Worm (Caenorhabditis elegans) whole organism, young adult: ENCODE measurements around the gene srv-29.

ENCODE experiments used
- B0019.2 ChIP-seq: fragments of 200-800 bp; sonication (Bioruptor generic); conservative IDR thresholded peaks from 2 replicates; pipeline ENCODE4 v1.3.6; 2022; ENCODE audit warnings: missing genetic modification reagents, missing genetic modification characterization, missing compliant biosample characterization
- F10E7.11 ChIP-seq: sonication (generic microtip); optimal IDR thresholded peaks from 2 replicates; lab custom pipeline; 2017; ENCODE audit warnings: mild to moderate bottlenecking, missing genetic modification characterization, moderate library complexity, missing compliant biosample characterization
- F55B11.4 ChIP-seq: sonication (generic microtip); optimal IDR thresholded peaks from 2 replicates; lab custom pipeline; 2016; ENCODE audit warnings: missing compliant biosample characterization, missing genetic modification characterization, borderline replicate concordance; ENCODE audit not compliant: insufficient read depth
- F57A8.1 ChIP-seq: fragments of 200-800 bp; sonication (Bioruptor generic); optimal IDR thresholded peaks from 2 replicates; lab custom pipeline; 2018; ENCODE audit warnings: mild to moderate bottlenecking, missing genetic modification characterization, moderate library complexity, missing compliant biosample characterization
- T26A5.8 ChIP-seq: sonication (generic microtip); optimal IDR thresholded peaks from 2 replicates; lab custom pipeline; 2016; ENCODE audit warnings: missing genetic modification characterization, missing compliant biosample characterization
- Y95B8A.8 ChIP-seq: fragments of 200-800 bp; sonication (Bioruptor generic); IDR thresholded peaks from 2 replicates; pipeline ENCODE4 v1.3.6; 2022; ENCODE audit warnings: missing genetic modification reagents, missing genetic modification characterization, missing compliant biosample characterization
- ama-1 ChIP-seq, 3 experiments: fragments of 150-350 bp in 1 of 3; sonication (generic microtip) in 2 of 3; optimal IDR thresholded peaks; 2 replicates each; lab custom pipeline; 2014 to 2018; ENCODE audit warnings: missing biosample characterization in 2 of 3, missing genetic modification characterization in 2 of 3, missing genetic modification reagents in 2 of 3
- atf-7 ChIP-seq: sonication (generic microtip); optimal IDR thresholded peaks from 2 replicates; lab custom pipeline; 2017; ENCODE audit warnings: mild to moderate bottlenecking, missing genetic modification characterization, missing compliant biosample characterization
- athp-1 ChIP-seq: sonication (generic microtip); optimal IDR thresholded peaks from 2 replicates; lab custom pipeline; 2017; ENCODE audit warnings: mild to moderate bottlenecking, missing genetic modification characterization, missing compliant biosample characterization
- ccch-3 ChIP-seq: fragments of 200-800 bp; sonication (Bioruptor generic); optimal IDR thresholded peaks from 2 replicates; lab custom pipeline; 2018; ENCODE audit warnings: mild to moderate bottlenecking, missing genetic modification characterization, missing compliant biosample characterization
- cebp-1 ChIP-seq, 2 experiments: fragments of 200-800 bp in 1 of 2; sonication (Bioruptor generic) in 1 of 2; sonication (generic microtip) in 1 of 2; IDR thresholded peaks in 1 of 2; optimal IDR thresholded peaks in 1 of 2; 2 replicates each; pipeline versions ENCODE4 v1.3.6 to Lab custom; 2017 to 2022; ENCODE audit warnings: missing compliant biosample characterization in 2 of 2, missing genetic modification characterization in 2 of 2, mild to moderate bottlenecking in 1 of 2, missing genetic modification reagents in 1 of 2, moderate library complexity in 1 of 2
- ceh-100 ChIP-seq: fragments of 200-800 bp; sonication (Bioruptor generic); IDR thresholded peaks from 2 replicates; pipeline ENCODE4 v1.3.6; 2022; ENCODE audit warnings: missing genetic modification reagents, missing genetic modification characterization, missing compliant biosample characterization
- ceh-40 ChIP-seq: fragments of 200-800 bp; sonication (Bioruptor generic); IDR thresholded peaks from 2 replicates; pipeline ENCODE4 v1.3.6; 2022; ENCODE audit warnings: missing genetic modification characterization, missing compliant biosample characterization
- ceh-79 ChIP-seq: sonication (generic microtip); optimal IDR thresholded peaks from 2 replicates; lab custom pipeline; 2017; ENCODE audit warnings: mild to moderate bottlenecking, missing genetic modification characterization, missing compliant biosample characterization
- ceh-91 ChIP-seq: fragments of 200-800 bp; sonication (Bioruptor generic); IDR thresholded peaks from 2 replicates; pipeline ENCODE4 v1.3.6; 2022; ENCODE audit warnings: missing genetic modification reagents, missing genetic modification characterization, missing compliant biosample characterization
- dox-1 ChIP-seq: fragments of 200-800 bp; sonication (Bioruptor generic); IDR thresholded peaks from 2 replicates; pipeline ENCODE4 v1.3.6; 2022; ENCODE audit warnings: missing genetic modification reagents, missing genetic modification characterization, missing compliant biosample characterization
- efl-1 ChIP-seq: fragments of 150-350 bp; optimal IDR thresholded peaks from 2 replicates; lab custom pipeline; 2014; ENCODE audit warnings: missing biosample characterization, missing genetic modification reagents, missing genetic modification characterization
- egl-44 ChIP-seq: fragments of 200-800 bp; sonication (Bioruptor generic); IDR thresholded peaks from 2 replicates; pipeline ENCODE4 v1.3.6; 2022; ENCODE audit warnings: missing genetic modification reagents, missing genetic modification characterization, missing compliant biosample characterization
- gei-17 ChIP-seq: fragments of 200-800 bp; sonication (Bioruptor generic); optimal IDR thresholded peaks from 2 replicates; lab custom pipeline; 2018; ENCODE audit warnings: mild to moderate bottlenecking, missing genetic modification characterization, missing compliant biosample characterization
- hlh-12 ChIP-seq: sonication (generic microtip); optimal IDR thresholded peaks from 2 replicates; lab custom pipeline; 2016; ENCODE audit warnings: missing genetic modification characterization, missing compliant biosample characterization
- hlh-26 ChIP-seq: fragments of 200-800 bp; sonication (Bioruptor generic); conservative IDR thresholded peaks from 2 replicates; pipeline ENCODE4 v1.3.6; 2022; ENCODE audit warnings: missing genetic modification reagents, missing genetic modification characterization, missing compliant biosample characterization
- hrde-1 ChIP-seq: sonication (generic microtip); optimal IDR thresholded peaks from 2 replicates; lab custom pipeline; 2016; ENCODE audit warnings: missing genetic modification characterization, mild to moderate bottlenecking, missing compliant biosample characterization, moderate library complexity, missing genotype, missing genetic modification reagents, borderline replicate concordance
- let-607 ChIP-seq, 2 experiments: fragments of 200-800 bp in 1 of 2; sonication (Bioruptor generic) in 1 of 2; sonication (generic microtip) in 1 of 2; optimal IDR thresholded peaks; 2 replicates each; lab custom pipeline; 2016 to 2018; ENCODE audit warnings: mild to moderate bottlenecking in 2 of 2, missing compliant biosample characterization in 2 of 2, missing genetic modification characterization in 2 of 2, moderate library complexity in 2 of 2, missing genotype in 1 of 2
- lin-54 ChIP-seq: fragments of 200-800 bp; sonication (Bioruptor generic); optimal IDR thresholded peaks from 2 replicates; lab custom pipeline; 2018; ENCODE audit warnings: mild to moderate bottlenecking, missing genetic modification characterization, missing compliant biosample characterization
- lsl-1 ChIP-seq: fragments of 200-800 bp; sonication (Bioruptor generic); optimal IDR thresholded peaks from 2 replicates; lab custom pipeline; 2018; ENCODE audit warnings: mild to moderate bottlenecking, missing genetic modification characterization, moderate library complexity, missing compliant biosample characterization
- lsy-27 ChIP-seq: sonication (generic microtip); optimal IDR thresholded peaks from 2 replicates; lab custom pipeline; 2017; ENCODE audit warnings: missing genetic modification characterization, mild to moderate bottlenecking, missing compliant biosample characterization, antibody characterized with exemption, missing genotype, borderline replicate concordance; ENCODE audit not compliant: insufficient read depth
- madf-6 ChIP-seq: fragments of 200-800 bp; sonication (Bioruptor generic); IDR thresholded peaks from 2 replicates; pipeline ENCODE4 v1.3.6; 2022; ENCODE audit warnings: missing genetic modification reagents, missing genetic modification characterization, missing compliant biosample characterization
- mes-4 ChIP-seq: sonication (generic microtip); optimal IDR thresholded peaks from 2 replicates; lab custom pipeline; 2016; ENCODE audit warnings: missing genotype, missing genetic modification characterization, missing compliant biosample characterization
- mxl-1 ChIP-seq: sonication (generic microtip); optimal IDR thresholded peaks from 2 replicates; lab custom pipeline; 2016; ENCODE audit warnings: missing genetic modification characterization, missing compliant biosample characterization
- nhr-179 ChIP-seq: sonication (generic microtip); optimal IDR thresholded peaks from 2 replicates; lab custom pipeline; 2016; ENCODE audit warnings: mild to moderate bottlenecking, missing genetic modification characterization, missing compliant biosample characterization
- rec-8 ChIP-seq, 2 experiments: sonication (generic microtip); optimal IDR thresholded peaks; 2 replicates each; lab custom pipeline; 2016; ENCODE audit warnings: mild to moderate bottlenecking in 2 of 2, missing genetic modification characterization in 2 of 2, missing genetic modification reagents in 2 of 2, missing genotype in 2 of 2, missing biosample characterization in 1 of 2, missing compliant biosample characterization in 1 of 2, moderate library complexity in 1 of 2
- repo-1 ChIP-seq: sonication (generic microtip); optimal IDR thresholded peaks from 2 replicates; lab custom pipeline; 2017; ENCODE audit warnings: mild to moderate bottlenecking, missing genetic modification characterization, missing compliant biosample characterization
- snpc-1.1 ChIP-seq: sonication (generic microtip); optimal IDR thresholded peaks from 2 replicates; lab custom pipeline; 2017; ENCODE audit warnings: missing genetic modification characterization, mild to moderate bottlenecking, missing compliant biosample characterization, antibody characterized with exemption, moderate library complexity, missing genotype, missing genetic modification reagents; ENCODE audit not compliant: insufficient read depth
- snpc-1.3 ChIP-seq: sonication (generic microtip); optimal IDR thresholded peaks from 2 replicates; lab custom pipeline; 2017; ENCODE audit warnings: missing genetic modification characterization, mild to moderate bottlenecking, missing compliant biosample characterization, antibody characterized with exemption, moderate library complexity, missing genotype, missing genetic modification reagents; ENCODE audit not compliant: insufficient read depth
- somi-1 ChIP-seq: fragments of 200-800 bp; sonication (Bioruptor generic); optimal IDR thresholded peaks from 2 replicates; lab custom pipeline; 2018; ENCODE audit warnings: mild to moderate bottlenecking, missing genetic modification characterization, missing compliant biosample characterization
- tbp1 ChIP-seq: fragments of 200-800 bp; sonication (Bioruptor generic); optimal IDR thresholded peaks from 2 replicates; lab custom pipeline; 2018; ENCODE audit warnings: mild to moderate bottlenecking, missing genetic modification characterization, missing compliant biosample characterization
- tlf-1 ChIP-seq: fragments of 200-800 bp; sonication (Bioruptor generic); optimal IDR thresholded peaks from 2 replicates; lab custom pipeline; 2018; ENCODE audit warnings: mild to moderate bottlenecking, missing genetic modification characterization, missing compliant biosample characterization
- zim-3 ChIP-seq: sonication (generic microtip); optimal IDR thresholded peaks from 2 replicates; lab custom pipeline; 2017; ENCODE audit warnings: mild to moderate bottlenecking, missing genetic modification characterization, moderate library complexity, missing compliant biosample characterization

srv-29 gene

ce11 chrIV:6266499-6266898, at the start of gene srv-29:
Gene srv-29, minus strand, starts transcription at chrIV:6266599.
- no peak for TF ChIP-seq ama-1 (optimal IDR thresholded peaks at IDR 0.05; lab: Kevin White, UChicago)
- no peak for TF ChIP-seq ama-1 (GFP tag; optimal IDR thresholded peaks at IDR 0.05; lab: Kevin White, UChicago)
- TF ChIP-seq repo-1 (tag; lab: Kevin White, UChicago), result no peak
- TF ChIP-seq madf-6 (GFP tag; lab: Robert Waterston, UW), result no peak
- TF ChIP-seq ceh-100, result no peak
- no peak for TF ChIP-seq ceh-40 (GFP tag; lab: Robert Waterston, UW)
- no peak for TF ChIP-seq lin-54 (GFP tag; lab: Kevin White, UChicago)
- no peak for TF ChIP-seq nhr-179
- no peak for TF ChIP-seq gei-17 (GFP tag; lab: Kevin White, UChicago)
- TF ChIP-seq snpc-1.3, result no peak
- TF ChIP-seq efl-1 (GFP tag; lab: Kevin White, UChicago), result no peak
- TF ChIP-seq mes-4 (tag; lab: Kevin White, UChicago), result no peak
- no peak for TF ChIP-seq ceh-91 (GFP tag; lab: Robert Waterston, UW)
- TF ChIP-seq lsy-27, result no peak
- TF ChIP-seq F55B11.4 (tag; lab: Kevin White, UChicago), result no peak
- no peak for TF ChIP-seq athp-1
- TF ChIP-seq rec-8 (tag; optimal IDR thresholded peaks at IDR 0.05; lab: Kevin White, UChicago), result no peak
- no peak for TF ChIP-seq hlh-12 (tag; lab: Kevin White, UChicago)

ce11 chrIV:6307439-6307838, 41.0 kb upstream of the srv-29 start, which contains the start of gene csp-2:
Gene csp-2, plus strand, starts transcription at chrIV:6307739.
- TF ChIP-seq somi-1 (GFP tag; lab: Kevin White, UChicago) (no peak), hlh-12 (tag; lab: Kevin White, UChicago) (no peak), hlh-26 (no peak), atf-7 (tag; lab: Kevin White, UChicago) (no peak), F57A8.1 (no peak), B0019.2 (GFP tag; lab: Robert Waterston, UW) (no peak), lsy-27 (no peak), repo-1 (tag; lab: Kevin White, UChicago) (no peak), tbp1 (no peak), tlf-1 (GFP tag; lab: Kevin White, UChicago) (no peak), ama-1 (optimal IDR thresholded peaks at IDR 0.05; lab: Kevin White, UChicago) (no peak), ama-1 (GFP tag; optimal IDR thresholded peaks at IDR 0.05; lab: Kevin White, UChicago) (no peak), athp-1 (no peak), Y95B8A.8 (GFP tag; lab: Robert Waterston, UW) (no peak), dox-1 (GFP tag; lab: Robert Waterston, UW) (no peak)

ce11 chrIV:6303642-6304041, 37.2 kb upstream of the srv-29 start, which contains the start of gene srv-25:
Gene srv-25, minus strand, starts transcription at chrIV:6303742.
- TF ChIP-seq zim-3 (tag; lab: Kevin White, UChicago) (no peak), cebp-1 (GFP tag; IDR thresholded peaks at IDR 0.05; lab: Robert Waterston, UW) (no peak), cebp-1 (tag; optimal IDR thresholded peaks at IDR 0.05; lab: Kevin White, UChicago) (no peak), mxl-1 (tag; lab: Kevin White, UChicago) (no peak), F10E7.11 (tag; lab: Kevin White, UChicago) (no peak), lsl-1 (GFP tag; lab: Kevin White, UChicago) (no peak), nhr-179 (no peak), hrde-1 (no peak), T26A5.8 (no peak), snpc-1.1 (tag; lab: Kevin White, UChicago) (no peak), tlf-1 (GFP tag; lab: Kevin White, UChicago) (no peak), let-607 (tag; optimal IDR thresholded peaks at IDR 0.05; lab: Kevin White, UChicago) (no peak), egl-44 (GFP tag; lab: Robert Waterston, UW) (no peak), ccch-3 (GFP tag; lab: Kevin White, UChicago) (no peak), lsy-27 (no peak), ceh-79 (no peak)
